Worm (Caenorhabditis elegans) whole organism, early embryonic: ENCODE results near the gene srv-14.

ENCODE experiments used
- B0310.2 ChIP-seq: sonication (generic microtip); optimal IDR thresholded peaks from 2 replicates; lab custom pipeline; 2016; ENCODE audit warnings: mild to moderate bottlenecking, missing genetic modification characterization, missing compliant biosample characterization
- F13C5.2 ChIP-seq: sonication (generic microtip); optimal IDR thresholded peaks from 2 replicates; lab custom pipeline; 2017; ENCODE audit warnings: mild to moderate bottlenecking, missing genetic modification characterization, inconsistent platforms, missing compliant biosample characterization
- aly-1 ChIP-seq: sonication (generic microtip); optimal IDR thresholded peaks from 2 replicates; lab custom pipeline; 2016; ENCODE audit warnings: missing genetic modification characterization, missing compliant biosample characterization
- ama-1 ChIP-seq: fragments of 150-350 bp; optimal IDR thresholded peaks from 2 replicates; lab custom pipeline; 2014
- ceh-13 ChIP-seq: fragments of 200-800 bp; sonication (Bioruptor generic); optimal IDR thresholded peaks from 2 replicates; lab custom pipeline; 2018; ENCODE audit warnings: mild to moderate bottlenecking, missing genetic modification characterization, missing compliant biosample characterization
- ceh-36 ChIP-seq: sonication (generic microtip); optimal IDR thresholded peaks from 2 replicates; lab custom pipeline; 2016; ENCODE audit warnings: missing genetic modification characterization, inconsistent platforms, missing compliant biosample characterization
- ets-7 ChIP-seq: sonication (generic microtip); optimal IDR thresholded peaks from 2 replicates; lab custom pipeline; 2016; ENCODE audit warnings: missing genotype, missing genetic modification characterization, missing compliant biosample characterization
- flt-1 ChIP-seq: fragments of 200-800 bp; sonication (Bioruptor generic); IDR thresholded peaks from 2 replicates; pipeline ENCODE4 v1.3.6; 2022; ENCODE audit warnings: missing genetic modification characterization, missing compliant biosample characterization
- hmbx-1 ChIP-seq: sonication (generic microtip); optimal IDR thresholded peaks from 2 replicates; lab custom pipeline; 2016; ENCODE audit warnings: mild to moderate bottlenecking, missing genetic modification characterization, missing compliant biosample characterization
- hmg-4 ChIP-seq: fragments of 200-800 bp; sonication (Bioruptor generic); optimal IDR thresholded peaks from 2 replicates; lab custom pipeline; 2018; ENCODE audit warnings: mild to moderate bottlenecking, missing genetic modification characterization, missing compliant biosample characterization
- hnd-1 ChIP-seq: sonication (generic microtip); optimal IDR thresholded peaks from 2 replicates; lab custom pipeline; 2016; ENCODE audit warnings: missing genetic modification characterization, missing compliant biosample characterization
- pes-1 ChIP-seq: fragments of 200-800 bp; sonication (Bioruptor generic); IDR thresholded peaks from 2 replicates; pipeline ENCODE4 v1.3.6; 2022; ENCODE audit warnings: missing genetic modification reagents, missing genetic modification characterization, missing compliant biosample characterization
- scrt-1 ChIP-seq: fragments of 200-800 bp; sonication (Bioruptor generic); IDR thresholded peaks from 2 replicates; pipeline ENCODE4 v1.3.6; 2022; ENCODE audit warnings: missing genetic modification characterization, missing compliant biosample characterization
- sea-1 ChIP-seq: fragments of 200-800 bp; sonication (Bioruptor generic); conservative IDR thresholded peaks from 2 replicates; pipeline ENCODE4 v1.3.6; 2022; ENCODE audit warnings: missing genetic modification characterization, missing compliant biosample characterization
- tbx-11 ChIP-seq: fragments of 200-800 bp; sonication (Bioruptor generic); IDR thresholded peaks from 2 replicates; pipeline ENCODE4 v1.3.6; 2022; ENCODE audit warnings: missing genetic modification characterization, missing compliant biosample characterization
- tbx-37 ChIP-seq: fragments of 200-800 bp; sonication (Bioruptor generic); conservative IDR thresholded peaks from 2 replicates; pipeline ENCODE4 v1.3.6; 2022; ENCODE audit warnings: missing genetic modification reagents, missing genetic modification characterization, missing compliant biosample characterization
- tra-4 ChIP-seq: sonication (generic microtip); optimal IDR thresholded peaks from 2 replicates; lab custom pipeline; 2017; ENCODE audit warnings: missing genetic modification characterization, missing compliant biosample characterization

Gene srv-14

ce11 chrIV:15930694-15931093 lies 36.7 kb upstream of the srv-14 start:
- no peak for TF ChIP-seq ceh-36
- TF ChIP-seq F13C5.2 (tag; lab: Kevin White, UChicago): no peak
- no peak for TF ChIP-seq B0310.2 (tag; lab: Kevin White, UChicago)
- no peak for TF ChIP-seq hmg-4 (GFP tag; lab: Kevin White, UChicago)
- no peak for TF ChIP-seq tbx-11 (GFP tag; lab: Robert Waterston, UW)
- no peak for TF ChIP-seq scrt-1 (GFP tag; lab: Robert Waterston, UW)
- TF ChIP-seq ceh-13 (GFP tag; lab: Kevin White, UChicago): no peak
- no peak for TF ChIP-seq tbx-37 (GFP tag; lab: Robert Waterston, UW)
- TF ChIP-seq tra-4 (tag; lab: Kevin White, UChicago): no peak
- TF ChIP-seq hmbx-1: no peak
- no peak for TF ChIP-seq hnd-1
- no peak for TF ChIP-seq flt-1 (GFP tag; lab: Robert Waterston, UW)
- TF ChIP-seq ama-1 (lab: Kevin White, UChicago): no peak
- TF ChIP-seq pes-1 (GFP tag; lab: Robert Waterston, UW): no peak
- TF ChIP-seq aly-1 (tag; lab: Kevin White, UChicago): no peak
- TF ChIP-seq ets-7 (tag; lab: Kevin White, UChicago): no peak

ce11 chrIV:15930281-15930680 lies 36.2 kb upstream of the srv-14 start, which contains the start of gene Y105C5B.9:
Gene Y105C5B.9 (plus strand): TSS chrIV:15930581.
- no peak for TF ChIP-seq flt-1 (GFP tag; lab: Robert Waterston, UW)
- TF ChIP-seq ceh-36: no peak
- no peak for TF ChIP-seq ets-7 (tag; lab: Kevin White, UChicago)
- no peak for TF ChIP-seq tra-4 (tag; lab: Kevin White, UChicago)
- no peak for TF ChIP-seq sea-1 (GFP tag; lab: Robert Waterston, UW)
- no peak for TF ChIP-seq tbx-11 (GFP tag; lab: Robert Waterston, UW)
- TF ChIP-seq scrt-1 (GFP tag; lab: Robert Waterston, UW): no peak
- no peak for TF ChIP-seq ama-1 (lab: Kevin White, UChicago)
- TF ChIP-seq hmbx-1: no peak
- TF ChIP-seq tbx-37 (GFP tag; lab: Robert Waterston, UW): no peak
- no peak for TF ChIP-seq pes-1 (GFP tag; lab: Robert Waterston, UW)
- no peak for TF ChIP-seq B0310.2 (tag; lab: Kevin White, UChicago)
- TF ChIP-seq ceh-13 (GFP tag; lab: Kevin White, UChicago): no peak
- no peak for TF ChIP-seq aly-1 (tag; lab: Kevin White, UChicago)

- TF ChIP-seq tra-4 (tag; lab: Kevin White, UChicago): no peak
- TF ChIP-seq ceh-36: no peak
- no peak for TF ChIP-seq ets-7 (tag; lab: Kevin White, UChicago)
These were observed 35.8 kb upstream of the srv-14 start for ce11 chrIV:15929831-15930230.

ce11 chrIV:15926746-15927145 lies 32.7 kb upstream of the srv-14 start, which contains the start of gene Y105C5B.8:
Gene Y105C5B.8 (minus strand): TSS chrIV:15926846.
- TF ChIP-seq sea-1 (GFP tag; lab: Robert Waterston, UW) (no peak), ceh-13 (GFP tag; lab: Kevin White, UChicago) (no peak), tbx-37 (GFP tag; lab: Robert Waterston, UW) (no peak), ama-1 (lab: Kevin White, UChicago) (no peak), hmg-4 (GFP tag; lab: Kevin White, UChicago) (no peak), tra-4 (tag; lab: Kevin White, UChicago) (no peak), hnd-1 (no peak), hmbx-1 (no peak), flt-1 (GFP tag; lab: Robert Waterston, UW) (no peak), scrt-1 (GFP tag; lab: Robert Waterston, UW) (no peak), aly-1 (tag; lab: Kevin White, UChicago) (no peak), ceh-36 (no peak), B0310.2 (tag; lab: Kevin White, UChicago) (no peak), F13C5.2 (tag; lab: Kevin White, UChicago) (no peak), tbx-11 (GFP tag; lab: Robert Waterston, UW) (no peak)

- TF ChIP-seq tbx-37 (GFP tag; lab: Robert Waterston, UW) (no peak), ets-7 (tag; lab: Kevin White, UChicago) (no peak), hmg-4 (GFP tag; lab: Kevin White, UChicago) (no peak), ceh-36 (no peak), hnd-1 (no peak), ama-1 (lab: Kevin White, UChicago) (no peak), sea-1 (GFP tag; lab: Robert Waterston, UW) (no peak), pes-1 (GFP tag; lab: Robert Waterston, UW) (no peak), flt-1 (GFP tag; lab: Robert Waterston, UW) (no peak), tra-4 (tag; lab: Kevin White, UChicago) (no peak), B0310.2 (tag; lab: Kevin White, UChicago) (no peak), tbx-11 (GFP tag; lab: Robert Waterston, UW) (no peak), aly-1 (tag; lab: Kevin White, UChicago) (no peak)
These were observed 29.0 kb upstream of the srv-14 start for ce11 chrIV:15923000-15923399.

- TF ChIP-seq tbx-11 (GFP tag; lab: Robert Waterston, UW) (no peak), tbx-37 (GFP tag; lab: Robert Waterston, UW) (no peak), ceh-13 (GFP tag; lab: Kevin White, UChicago) (no peak), ets-7 (tag; lab: Kevin White, UChicago) (no peak), aly-1 (tag; lab: Kevin White, UChicago) (no peak), scrt-1 (GFP tag; lab: Robert Waterston, UW) (no peak), pes-1 (GFP tag; lab: Robert Waterston, UW) (no peak), ceh-36 (no peak), tra-4 (tag; lab: Kevin White, UChicago) (no peak), sea-1 (GFP tag; lab: Robert Waterston, UW) (no peak), ama-1 (lab: Kevin White, UChicago) (no peak), hmbx-1 (no peak), F13C5.2 (tag; lab: Kevin White, UChicago) (no peak), hnd-1 (no peak)
These were observed 21.0 kb upstream of the srv-14 start for ce11 chrIV:15915061-15915460.

ce11 chrIV:15908251-15908650 lies 14.2 kb upstream of the srv-14 start:
- TF ChIP-seq scrt-1 (GFP tag; lab: Robert Waterston, UW) (no peak), tbx-11 (GFP tag; lab: Robert Waterston, UW) (no peak), sea-1 (GFP tag; lab: Robert Waterston, UW) (no peak), flt-1 (GFP tag; lab: Robert Waterston, UW) (no peak), ceh-36 (no peak), tbx-37 (GFP tag; lab: Robert Waterston, UW) (no peak), ceh-13 (GFP tag; lab: Kevin White, UChicago) (no peak), tra-4 (tag; lab: Kevin White, UChicago) (no peak), hmg-4 (GFP tag; lab: Kevin White, UChicago) (no peak), ets-7 (tag; lab: Kevin White, UChicago) (no peak), pes-1 (GFP tag; lab: Robert Waterston, UW) (no peak), hmbx-1 (no peak), ama-1 (lab: Kevin White, UChicago) (no peak), aly-1 (tag; lab: Kevin White, UChicago) (no peak), B0310.2 (tag; lab: Kevin White, UChicago) (no peak)
